Worm (Caenorhabditis elegans): ENCODE measurements around the gene snt-2.

Gene snt-2

DNA sequence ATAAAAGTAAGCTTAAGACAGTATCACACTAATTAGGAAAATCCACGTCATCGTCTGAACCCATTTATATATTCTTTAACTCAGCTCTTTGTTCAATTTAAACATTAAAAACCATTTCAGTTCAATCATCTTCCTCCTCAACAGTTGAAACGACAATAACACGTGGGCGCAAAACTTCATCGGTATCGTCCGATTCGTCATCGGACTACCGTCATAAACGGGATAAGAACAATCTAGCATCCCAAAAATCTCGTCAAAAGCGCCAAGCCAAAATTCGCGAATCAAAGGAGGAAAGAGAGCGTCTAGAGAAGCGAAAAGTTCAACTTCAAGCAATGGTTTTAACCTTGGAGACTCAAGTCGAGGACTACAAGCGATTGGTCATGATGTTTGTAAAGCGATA lies 41.7 kb upstream of the snt-2 start:
- TF ChIP-seq B0035.1 (tag; optimal IDR thresholded peaks at IDR 0.05) (no peak), pha-4 (tag; optimal IDR thresholded peaks at IDR 0.05) (no peak), Y56A3A.18 (GFP tag; IDR thresholded peaks at IDR 0.05) (peak; percentile 39; the same call in 1 of the 2 replicates), ama-1 (optimal IDR thresholded peaks at IDR 0.05) (peak; percentile 80), ama-1 (GFP tag; optimal IDR thresholded peaks at IDR 0.05) (no peak), let-526 (GFP tag; IDR thresholded peaks at IDR 0.05) (no peak), attf-5 (GFP tag; optimal IDR thresholded peaks at IDR 0.05) (no peak)

DNA sequence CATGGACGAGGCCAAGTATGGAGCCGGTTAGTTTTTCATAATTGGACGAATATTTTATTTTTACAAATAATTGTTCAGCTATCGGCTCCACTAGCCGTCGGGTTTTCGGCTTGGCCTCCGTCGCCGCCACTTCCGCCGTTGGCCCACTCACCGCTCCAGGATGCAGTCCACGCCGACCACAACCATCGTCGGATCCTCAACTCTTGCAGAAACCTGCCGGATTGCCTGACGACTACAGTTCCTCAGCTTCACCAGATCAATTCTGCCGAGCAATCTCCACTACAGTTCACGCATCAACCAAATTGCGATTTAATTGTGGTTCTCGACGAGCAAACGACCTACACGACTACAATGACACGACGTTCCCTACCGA lies 40.9 kb upstream of the snt-2 start:
- TF ChIP-seq madf-3 (GFP tag; IDR thresholded peaks at IDR 0.05) (peak; percentile 36; the same call in 1 of the 2 replicates), lin-26 (GFP tag; IDR thresholded peaks at IDR 0.05) (peak; percentile 18; the same call in 1 of the 2 replicates), egrh-3 (GFP tag; IDR thresholded peaks at IDR 0.05) (peak; percentile 24; the same call in 1 of the 2 replicates), ama-1 (optimal IDR thresholded peaks at IDR 0.05) (peak; percentile 33), ama-1 (GFP tag; optimal IDR thresholded peaks at IDR 0.05) (no peak), Y53G8AR.9 (GFP tag; conservative IDR thresholded peaks at IDR 0.05) (0 out of 2 replicates have a peak, but pooled peaks have one; percentile 11), Y95B8A.8 (GFP tag; IDR thresholded peaks at IDR 0.05) (0 out of 2 replicates have a peak, but pooled peaks have one; percentile 45), tbx-9 (tag; optimal IDR thresholded peaks at IDR 0.05; ENCODE audit: borderline replicate concordance) (no peak), repo-1 (tag; optimal IDR thresholded peaks at IDR 0.05) (no peak), snpc-4 (GFP tag; optimal IDR thresholded peaks at IDR 0.05) (no peak), snpc-4 (tag; optimal IDR thresholded peaks at IDR 0.05) (no peak), egl-18 (GFP tag; IDR thresholded peaks at IDR 0.05) (no peak), hlh-26 (GFP tag; conservative IDR thresholded peaks at IDR 0.05) (no peak), zfh-2 (GFP tag; conservative IDR thresholded peaks at IDR 0.05) (peak; percentile 82)

DNA sequence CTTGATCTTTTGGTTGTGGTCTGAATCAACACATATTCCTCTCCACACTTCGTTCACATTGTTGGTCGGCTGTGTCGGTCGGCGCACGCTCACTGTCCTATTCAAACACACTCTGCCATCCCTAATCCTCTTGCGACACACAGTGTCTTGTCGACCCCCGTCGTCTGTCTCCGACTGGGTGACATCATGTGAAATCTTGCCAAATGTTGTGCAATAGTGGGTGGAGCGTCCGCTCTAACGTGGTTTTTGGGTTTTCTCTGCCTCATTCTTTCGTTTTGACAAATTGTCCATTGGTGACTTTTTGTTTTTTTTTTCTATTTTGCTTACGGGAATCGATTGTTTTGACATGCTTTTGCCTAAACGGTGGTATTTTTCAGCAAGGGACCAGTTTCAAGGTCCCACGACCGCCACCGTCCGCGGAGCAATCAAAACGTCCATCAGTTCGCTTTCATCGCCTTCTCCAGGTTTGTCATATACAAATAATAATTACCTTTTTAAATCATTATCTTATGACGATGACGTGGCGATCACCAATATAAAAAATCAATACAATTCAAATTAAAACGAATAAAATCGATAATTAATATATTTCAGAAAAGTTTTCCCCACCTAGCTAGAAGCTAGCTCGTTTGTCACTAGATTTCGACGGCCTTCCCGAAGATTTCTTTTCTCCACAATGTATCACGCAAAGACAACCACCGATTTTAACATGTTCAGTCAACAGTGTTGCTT lies 40.3 kb upstream of the snt-2 start:
- TF ChIP-seq let-607 (tag; optimal IDR thresholded peaks at IDR 0.05) (peak; percentile 43 to 54), F55B11.4 (tag; optimal IDR thresholded peaks at IDR 0.05; ENCODE audit: borderline replicate concordance, insufficient read depth) (no peak), B0035.1 (tag; optimal IDR thresholded peaks at IDR 0.05) (peak; percentile 8), T07F8.4 (tag; optimal IDR thresholded peaks at IDR 0.05) (no peak), F33H1.4 (GFP tag; IDR thresholded peaks at IDR 0.05) (peak; percentile 39; the same call in 1 of the 2 replicates), F39B2.1 (GFP tag; IDR thresholded peaks at IDR 0.05) (no peak), unc-62 (GFP tag; optimal IDR thresholded peaks at IDR 0.05) (peak; percentile 82), pha-4 (tag; optimal IDR thresholded peaks at IDR 0.05) (peak; percentile 89), egl-44 (GFP tag; IDR thresholded peaks at IDR 0.05) (peak; percentile 39; the same call in 1 of the 2 replicates), F52B5.7 (tag; optimal IDR thresholded peaks at IDR 0.05) (peak; percentile 4), pbrm-1 (GFP tag; IDR thresholded peaks at IDR 0.05) (peak; percentile 86), K12H6.12 (tag; optimal IDR thresholded peaks at IDR 0.05) (peak; percentile 86), K11D2.4 (GFP tag; IDR thresholded peaks at IDR 0.05) (peak; percentile 79), nhr-90 (tag; optimal IDR thresholded peaks at IDR 0.05) (peak; percentile 84), F37B4.10 (GFP tag; IDR thresholded peaks at IDR 0.05) (no peak), ceh-27 (GFP tag; optimal IDR thresholded peaks at IDR 0.05) (peak; percentile 91), ccch-3 (GFP tag; optimal IDR thresholded peaks at IDR 0.05) (no peak), dpff-1 (tag; optimal IDR thresholded peaks at IDR 0.05) (no peak), aptf-2 (GFP tag; conservative IDR thresholded peaks at IDR 0.05) (no peak), hlh-26 (GFP tag; conservative IDR thresholded peaks at IDR 0.05) (no peak), rpc-1 (optimal IDR thresholded peaks at IDR 0.05) (no peak), rpc-1 (tag; optimal IDR thresholded peaks at IDR 0.05) (no peak), snpc-4 (GFP tag; optimal IDR thresholded peaks at IDR 0.05) (no peak), snpc-4 (tag; optimal IDR thresholded peaks at IDR 0.05) (peak in 3 of 4 experiments; percentile 16 to 54 (median 53)), lir-1 (GFP tag; conservative IDR thresholded peaks at IDR 0.05) (peak; percentile 17; the same call in 1 of the 2 replicates), sea-2 (GFP tag; IDR thresholded peaks at IDR 0.05) (no peak), ceh-40 (GFP tag; IDR thresholded peaks at IDR 0.05) (no peak), chd-7 (tag; optimal IDR thresholded peaks at IDR 0.05) (peak; percentile 85), lin-40 (tag; optimal IDR thresholded peaks at IDR 0.05) (peak; percentile 89), F23B12.7 (tag; optimal IDR thresholded peaks at IDR 0.05; ENCODE audit: insufficient read depth) (peak; percentile 40)

Data from whole organism, young adult.